Fruit fly (Drosophila melanogaster): ENCODE measurements around the gene DIP-epsilon.

Gene DIP-epsilon

DNA sequence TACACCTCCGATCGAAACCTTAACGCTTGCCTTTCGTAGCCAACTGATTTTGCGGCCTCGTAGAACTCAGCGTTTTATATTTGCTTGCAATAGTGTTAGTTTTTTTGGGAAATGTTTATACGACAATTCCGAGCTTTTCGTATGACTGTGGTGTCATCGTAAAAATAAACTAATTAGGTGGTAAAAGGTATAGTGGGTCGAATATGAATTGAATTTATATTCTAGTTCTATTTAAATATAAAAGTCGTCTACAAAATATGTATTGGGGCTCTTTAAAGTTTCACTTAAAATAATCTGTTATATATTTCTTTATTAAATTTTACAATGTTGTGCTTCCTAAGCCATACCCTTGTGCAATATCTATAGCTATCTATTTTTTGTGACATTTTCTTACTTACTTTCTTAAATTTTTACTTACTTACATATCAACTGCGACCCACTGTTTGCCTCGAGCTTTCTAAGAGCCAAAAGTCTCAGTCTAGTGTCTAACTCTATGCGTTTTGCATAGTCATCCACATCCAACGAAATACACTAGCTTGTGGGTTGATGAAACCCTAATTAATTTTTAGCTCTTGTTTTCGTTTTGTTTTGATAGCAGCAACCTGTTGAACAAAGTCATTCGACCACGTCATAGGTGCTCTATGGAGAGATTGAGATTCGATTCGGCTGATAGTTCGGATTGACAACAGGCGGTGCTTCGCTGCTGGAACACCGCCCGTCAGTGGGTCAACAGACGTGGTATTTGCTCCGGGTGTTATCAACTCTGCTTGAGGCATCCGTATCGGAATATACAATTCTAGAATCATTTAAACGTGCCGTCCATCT, 59.9 kb downstream of the DIP-epsilon start, which contains the start of gene CG9498:
CG9498 (minus strand) TSS at position 51 of the 825 bp plus-strand sequence.
- TF ChIP-seq tj (GFP tag; optimal IDR thresholded peaks at IDR 0.05) (peak; percentile 61), CG7101 (tag; optimal IDR thresholded peaks at IDR 0.05) (peak; percentile 93), kay (GFP tag; ENCODE audit: borderline replicate concordance) (peak; percentile 52), CG33017 (tag; optimal IDR thresholded peaks at IDR 0.05) (peak; percentile 97), toe (GFP tag; optimal IDR thresholded peaks at IDR 0.05) (peak; percentile 38), CG7045 (GFP tag; optimal IDR thresholded peaks at IDR 0.05) (peak; percentile 47), cic (GFP tag; optimal IDR thresholded peaks at IDR 0.05) (peak; percentile 34), cnc (optimal IDR thresholded peaks at IDR 0.05) (peak in 1 of 2 experiments; percentile 90), Clk (GFP tag; optimal IDR thresholded peaks at IDR 0.05) (peak; percentile 91), Crg-1 (GFP tag; optimal IDR thresholded peaks at IDR 0.05) (peak; percentile 31), Hr96 (GFP tag; optimal IDR thresholded peaks at IDR 0.05) (peak; percentile 32), CG12768 (GFP tag; optimal IDR thresholded peaks at IDR 0.05) (peak; percentile 96), CG1620 (GFP tag; optimal IDR thresholded peaks at IDR 0.05) (no peak), ovo (GFP tag; optimal IDR thresholded peaks at IDR 0.05) (peak; percentile 2), bab1 (GFP tag; optimal IDR thresholded peaks at IDR 0.05) (no peak), pad (GFP tag; optimal IDR thresholded peaks at IDR 0.05) (peak; percentile 80), CG14711 (tag; optimal IDR thresholded peaks at IDR 0.05) (peak; percentile 86), CG11617 (GFP tag; optimal IDR thresholded peaks at IDR 0.05) (peak; percentile 89), Mnt (GFP tag; optimal IDR thresholded peaks at IDR 0.05) (peak; percentile 13), CG5204 (GFP tag; optimal IDR thresholded peaks at IDR 0.05) (peak; percentile 72)

DNA sequence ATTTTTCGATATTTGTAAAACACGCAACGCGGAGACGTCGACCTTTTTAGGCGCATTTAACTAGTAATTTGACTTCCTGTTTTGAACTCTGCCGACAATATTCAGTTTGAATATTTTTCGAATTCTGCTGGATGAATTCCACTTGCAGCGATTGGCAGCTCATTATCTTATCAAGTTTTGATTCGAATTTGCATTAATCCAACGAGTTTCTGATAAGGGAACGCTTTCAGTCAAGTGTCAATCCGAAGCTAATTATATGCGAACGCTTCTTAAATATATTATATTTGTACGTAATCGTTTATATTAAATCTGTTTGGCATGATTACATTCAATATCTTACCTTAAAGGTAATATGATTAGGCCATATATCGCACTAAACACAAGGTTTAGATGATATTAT, 62.8 kb downstream of the DIP-epsilon start, which contains the start of gene CG9497:
CG9497 (minus strand) TSS at position 101 of the 400 bp plus-strand sequence.
- TF ChIP-seq kay (GFP tag; ENCODE audit: borderline replicate concordance) (peak; percentile 74), CG7101 (tag; optimal IDR thresholded peaks at IDR 0.05) (no peak), cic (GFP tag; optimal IDR thresholded peaks at IDR 0.05) (no peak)

DNA sequence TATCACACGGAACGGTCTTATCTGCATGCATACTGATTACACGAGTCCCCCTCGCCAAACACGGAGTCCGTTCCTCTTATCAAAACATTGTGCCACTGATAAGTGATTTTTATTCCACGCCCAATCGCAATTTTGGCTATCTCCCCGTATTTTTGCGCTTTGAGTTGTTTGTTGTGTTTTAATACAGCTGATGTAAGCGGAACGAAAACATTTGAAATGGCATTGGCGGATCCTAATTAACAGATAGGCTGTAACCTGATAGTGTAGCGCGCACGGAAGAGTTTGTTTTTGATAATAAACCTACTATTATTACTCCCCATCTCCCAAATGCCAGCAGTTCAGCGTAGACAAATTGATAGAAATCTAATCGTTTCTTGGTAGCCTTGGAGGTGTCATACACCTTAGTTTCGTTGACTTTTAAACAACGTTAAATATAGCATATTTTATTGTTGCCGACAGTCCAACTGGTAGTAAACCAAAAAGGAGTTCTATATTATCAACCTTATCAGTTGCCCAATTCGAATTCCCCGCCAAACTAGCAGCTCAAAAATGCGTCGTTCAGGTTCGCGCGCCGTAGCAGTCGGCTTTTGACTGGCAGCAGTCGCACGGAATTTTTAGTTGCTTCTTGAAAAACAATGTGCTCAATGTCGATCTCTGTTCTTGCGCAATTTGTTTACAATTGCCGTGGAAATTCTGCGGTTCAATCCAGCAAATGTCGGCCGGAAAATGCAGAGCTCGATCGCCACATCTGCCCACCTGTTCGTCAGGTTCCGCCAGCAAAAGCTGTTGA, 67.8 kb downstream of the DIP-epsilon start:
- TF ChIP-seq toe (GFP tag; optimal IDR thresholded peaks at IDR 0.05) (no peak), CG11617 (GFP tag; optimal IDR thresholded peaks at IDR 0.05) (no peak), Clk (GFP tag; optimal IDR thresholded peaks at IDR 0.05) (no peak), cic (GFP tag; optimal IDR thresholded peaks at IDR 0.05) (peak; percentile 94), cnc (optimal IDR thresholded peaks at IDR 0.05) (no peak), tj (GFP tag; optimal IDR thresholded peaks at IDR 0.05) (no peak), CG33017 (tag; optimal IDR thresholded peaks at IDR 0.05) (no peak), bab1 (GFP tag; optimal IDR thresholded peaks at IDR 0.05) (no peak), CG7101 (tag; optimal IDR thresholded peaks at IDR 0.05) (no peak), Hr96 (GFP tag; optimal IDR thresholded peaks at IDR 0.05) (no peak), Mnt (GFP tag; optimal IDR thresholded peaks at IDR 0.05) (peak; percentile 68), CG1620 (GFP tag; optimal IDR thresholded peaks at IDR 0.05) (no peak), CG12768 (GFP tag; optimal IDR thresholded peaks at IDR 0.05) (peak; percentile 34), ovo (GFP tag; optimal IDR thresholded peaks at IDR 0.05) (no peak), kay (GFP tag; ENCODE audit: borderline replicate concordance) (peak; percentile 92)

DNA sequence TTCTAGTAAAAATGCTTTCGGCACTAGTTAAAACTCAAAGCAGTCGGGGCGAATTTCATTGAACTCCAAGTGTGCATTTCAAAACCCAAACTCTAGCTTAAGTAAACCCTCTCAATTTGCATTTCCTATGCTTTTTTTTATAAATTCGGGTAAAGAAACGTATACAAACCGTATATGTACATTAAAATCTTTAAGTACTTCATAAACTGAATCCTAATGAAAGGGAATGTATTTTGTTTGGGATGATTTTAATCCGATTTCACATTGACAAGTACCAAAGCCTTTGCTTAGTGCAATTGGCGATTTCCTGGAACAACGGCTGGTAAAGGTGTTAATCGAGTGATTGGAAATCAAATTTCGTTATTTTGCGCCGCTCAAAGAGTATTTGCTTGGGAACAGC, 69.9 kb downstream of the DIP-epsilon start:
- TF ChIP-seq Hr96 (GFP tag; optimal IDR thresholded peaks at IDR 0.05) (no peak), Crg-1 (GFP tag; optimal IDR thresholded peaks at IDR 0.05) (no peak), kay (GFP tag; ENCODE audit: borderline replicate concordance) (peak; percentile 91)

DNA sequence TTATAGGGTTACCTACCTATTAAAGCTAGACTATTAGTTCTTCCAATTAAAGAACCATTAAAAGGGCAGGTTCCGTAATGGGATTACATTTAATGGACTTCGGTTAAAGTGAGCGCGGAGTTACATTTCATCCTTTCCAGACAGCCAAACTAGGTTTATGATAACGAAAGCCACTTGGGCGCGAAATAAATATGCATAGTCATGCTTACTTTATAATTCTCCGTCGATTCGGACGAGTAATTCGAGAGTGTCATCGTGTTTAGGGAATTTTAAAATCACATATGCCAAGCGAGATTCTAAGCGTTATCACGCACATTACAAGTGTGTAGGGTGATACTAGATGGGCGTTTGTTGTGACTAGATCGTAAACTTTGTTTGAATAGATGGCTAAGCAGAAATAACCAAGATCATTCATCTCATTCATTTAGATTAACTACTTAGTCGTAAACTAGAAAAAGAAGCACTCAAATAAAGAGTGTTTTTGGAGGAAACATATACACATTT, 70.9 kb downstream of the DIP-epsilon start:
- TF ChIP-seq CG33017 (tag; optimal IDR thresholded peaks at IDR 0.05) (no peak), kay (GFP tag; ENCODE audit: borderline replicate concordance) (peak; percentile 95), cnc (optimal IDR thresholded peaks at IDR 0.05) (peak; percentile 57 to 99), cic (GFP tag; optimal IDR thresholded peaks at IDR 0.05) (no peak), Crg-1 (GFP tag; optimal IDR thresholded peaks at IDR 0.05) (no peak), CG5204 (GFP tag; optimal IDR thresholded peaks at IDR 0.05) (no peak), Hr96 (GFP tag; optimal IDR thresholded peaks at IDR 0.05) (no peak)

All from whole organism, adult.